Worm (Caenorhabditis elegans) whole organism, young adult: ENCODE data around the gene taf-8.

ENCODE experiments used
- B0019.2 ChIP-seq: fragments of 200-800 bp; sonication (Bioruptor generic); conservative IDR thresholded peaks from 2 replicates; pipeline ENCODE4 v1.3.6; 2022; ENCODE audit warnings: missing genetic modification reagents, missing genetic modification characterization, missing compliant biosample characterization
- ama-1 ChIP-seq, 3 experiments: fragments of 150-350 bp in 1 of 3; sonication (generic microtip) in 2 of 3; optimal IDR thresholded peaks; 2 replicates each; lab custom pipeline; 2014 to 2018; ENCODE audit warnings: missing biosample characterization in 2 of 3, missing genetic modification characterization in 2 of 3, missing genetic modification reagents in 2 of 3
- efl-1 ChIP-seq: fragments of 150-350 bp; optimal IDR thresholded peaks from 2 replicates; lab custom pipeline; 2014; ENCODE audit warnings: missing biosample characterization, missing genetic modification reagents, missing genetic modification characterization
- hlh-12 ChIP-seq: sonication (generic microtip); optimal IDR thresholded peaks from 2 replicates; lab custom pipeline; 2016; ENCODE audit warnings: missing genetic modification characterization, missing compliant biosample characterization
- lsl-1 ChIP-seq: fragments of 200-800 bp; sonication (Bioruptor generic); optimal IDR thresholded peaks from 2 replicates; lab custom pipeline; 2018; ENCODE audit warnings: mild to moderate bottlenecking, missing genetic modification characterization, moderate library complexity, missing compliant biosample characterization
- nhr-27 ChIP-seq: fragments of 200-800 bp; sonication (Bioruptor generic); optimal IDR thresholded peaks from 2 replicates; lab custom pipeline; 2018; ENCODE audit warnings: mild to moderate bottlenecking, missing genetic modification characterization, moderate library complexity, missing compliant biosample characterization
- pha-4 ChIP-seq: fragments of 150-350 bp; sonication (generic microtip); optimal IDR thresholded peaks from 2 replicates; lab custom pipeline; 2014; ENCODE audit warnings: missing biosample characterization, missing genetic modification reagents, missing genetic modification characterization
- ztf-6 ChIP-seq: fragments of 200-800 bp; sonication (Bioruptor generic); IDR thresholded peaks from 2 replicates; pipeline ENCODE4 v1.3.6; 2022; ENCODE audit warnings: missing genetic modification reagents, missing genetic modification characterization, missing compliant biosample characterization

DNA sequence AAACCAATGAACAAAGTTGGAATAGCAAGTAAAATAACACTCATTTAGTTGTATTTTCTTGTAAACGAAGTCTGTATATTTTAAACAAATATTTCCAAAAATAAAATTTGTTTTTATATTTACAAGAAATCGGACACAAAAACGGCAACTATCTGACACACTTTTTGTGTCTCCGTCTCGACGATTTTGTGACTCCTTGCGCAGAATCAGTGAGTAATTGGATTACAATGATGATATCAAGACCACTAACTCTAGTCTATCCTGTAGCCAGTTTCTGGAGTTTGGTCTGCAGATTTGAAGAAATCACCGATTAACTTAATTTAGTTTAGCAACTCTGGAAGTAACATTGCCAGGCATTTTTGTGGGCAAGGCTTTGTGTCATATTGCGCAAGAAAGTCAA is 6.3 kb upstream of the taf-8 start, which contains the start of gene cyp-13A10:
- no peak for TF ChIP-seq nhr-27
- TF ChIP-seq efl-1, result no peak
- TF ChIP-seq hlh-12 (tag; lab: Kevin White, UChicago), result no peak
- no peak for TF ChIP-seq B0019.2
- no peak for TF ChIP-seq ama-1 (optimal IDR thresholded peaks at IDR 0.05; lab: Kevin White, UChicago)
- TF ChIP-seq ama-1 (GFP tag; optimal IDR thresholded peaks at IDR 0.05; lab: Kevin White, UChicago), result no peak
- TF ChIP-seq lsl-1 (GFP tag; lab: Kevin White, UChicago), result no peak
- no peak for TF ChIP-seq pha-4 (tag; lab: Kevin White, UChicago)
- no peak for TF ChIP-seq ztf-6
